Fruit fly (Drosophila melanogaster): ENCODE results near the gene COX7A.

The COX7A gene

DNA sequence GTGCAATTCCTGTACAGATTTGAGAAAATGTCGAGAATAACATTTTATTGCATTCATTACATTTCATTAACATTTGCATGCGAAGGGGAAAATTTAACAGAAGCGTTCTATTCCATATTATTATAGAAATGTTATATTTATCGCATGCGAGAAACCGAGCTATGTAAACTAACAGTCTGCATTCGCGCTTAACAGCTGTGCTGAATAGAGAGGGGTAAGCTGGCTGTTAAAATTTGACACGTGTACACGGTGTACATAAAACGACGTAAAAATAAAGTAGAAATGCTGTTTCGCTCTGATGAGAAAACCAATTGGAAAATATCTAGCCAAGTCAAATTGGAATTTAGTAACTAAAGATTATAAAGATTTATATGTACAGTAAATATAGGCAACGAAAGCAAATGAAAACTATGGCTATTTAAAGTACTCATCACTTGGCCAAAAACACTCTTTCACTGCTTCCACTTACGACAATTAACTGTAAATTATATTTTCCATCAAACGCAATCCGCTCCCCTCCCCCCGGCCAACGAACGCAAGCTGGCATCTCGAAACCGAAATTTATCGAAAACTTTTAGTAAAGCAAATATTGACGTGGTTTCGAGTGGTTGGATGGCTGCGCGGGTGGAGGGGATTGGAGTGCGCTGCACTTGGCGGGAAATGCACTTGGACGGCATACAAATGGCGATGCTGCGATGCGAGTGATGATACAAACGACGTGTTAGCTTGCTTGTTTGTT lies 34.5 kb downstream of the COX7A start (continued):
- TF ChIP-seq ATbp (GFP tag; optimal IDR thresholded peaks at IDR 0.05) (peak; percentile 51), Bgb (GFP tag; IDR thresholded peaks at IDR 0.05; ENCODE audit: partially characterized antibody) (peak; percentile 70), CG34224 (GFP tag; IDR thresholded peaks at IDR 0.05; ENCODE audit: partially characterized antibody) (peak; percentile 47; the same call in 2 of the 3 replicates), CG14860 (GFP tag; IDR thresholded peaks at IDR 0.05; ENCODE audit: partially characterized antibody) (peak; percentile 16; the same call in 1 of the 3 replicates), Dll (GFP tag; IDR thresholded peaks at IDR 0.05; ENCODE audit: partially characterized antibody) (peak; percentile 25; the same call in 1 of the 4 replicates), ci (GFP tag; IDR thresholded peaks at IDR 0.05) (0 out of 3 replicates have a peak, but pooled peaks have one; percentile 20), lov (optimal IDR thresholded peaks at IDR 0.05) (no peak), lov (GFP tag; IDR thresholded peaks at IDR 0.05) (no peak), bbx (GFP tag; IDR thresholded peaks at IDR 0.05; ENCODE audit: partially characterized antibody) (peak; percentile 62; the same call in 1 of the 2 replicates), CG33557 (GFP tag; optimal IDR thresholded peaks at IDR 0.05) (peak; percentile 8), insv (GFP tag; optimal IDR thresholded peaks at IDR 0.05) (peak; percentile 98 to 100), CG3163 (GFP tag; optimal IDR thresholded peaks at IDR 0.05) (no peak), CG32767 (GFP tag; IDR thresholded peaks at IDR 0.05) (peak; percentile 9; the same call in 1 of the 2 replicates), Awh (GFP tag; IDR thresholded peaks at IDR 0.05) (0 out of 2 replicates have a peak, but pooled peaks have one; percentile 13), CTCF (GFP tag; optimal IDR thresholded peaks at IDR 0.05) (peak; percentile 73), hkb (optimal IDR thresholded peaks at IDR 0.05) (peak; percentile 22), hkb (GFP tag; IDR thresholded peaks at IDR 0.05) (no peak), knrl (GFP tag; IDR thresholded peaks at IDR 0.05; ENCODE audit: partially characterized antibody) (peak; percentile 34; the same call in 1 of the 3 replicates), E2f2 (GFP tag; IDR thresholded peaks at IDR 0.05) (0 out of 2 replicates have a peak, but pooled peaks have one; percentile 14), Six4 (GFP tag; optimal IDR thresholded peaks at IDR 0.05) (no peak), bcd (GFP tag; optimal IDR thresholded peaks at IDR 0.05) (no peak), onecut (GFP tag; IDR thresholded peaks at IDR 0.05) (0 out of 2 replicates have a peak, but pooled peaks have one; percentile 5), CG7357 (GFP tag; IDR thresholded peaks at IDR 0.05) (no peak), Atf6 (GFP tag; IDR thresholded peaks at IDR 0.05) (0 out of 2 replicates have a peak, but pooled peaks have one; percentile 17), CG13287 (GFP tag; IDR thresholded peaks at IDR 0.05; ENCODE audit: partially characterized antibody) (peak; percentile 23; the same call in 1 of the 2 replicates), CG11085 (GFP tag; IDR thresholded peaks at IDR 0.05) (no peak), CG3407 (GFP tag; optimal IDR thresholded peaks at IDR 0.05) (peak; percentile 3), aop (GFP tag; IDR thresholded peaks at IDR 0.05) (no peak), cwo (GFP tag; optimal IDR thresholded peaks at IDR 0.05) (peak; percentile 55), Ssrp (tag; optimal IDR thresholded peaks at IDR 0.05) (no peak), crol (GFP tag; IDR thresholded peaks at IDR 0.05) (peak; percentile 91), toy (GFP tag; IDR thresholded peaks at IDR 0.05) (no peak), CG13894 (tag; optimal IDR thresholded peaks at IDR 0.05) (no peak), sens (GFP tag) (peak; percentile 50), Med (GFP tag) (peak; percentile 33), lmd (GFP tag; IDR thresholded peaks at IDR 0.05) (no peak)

DNA sequence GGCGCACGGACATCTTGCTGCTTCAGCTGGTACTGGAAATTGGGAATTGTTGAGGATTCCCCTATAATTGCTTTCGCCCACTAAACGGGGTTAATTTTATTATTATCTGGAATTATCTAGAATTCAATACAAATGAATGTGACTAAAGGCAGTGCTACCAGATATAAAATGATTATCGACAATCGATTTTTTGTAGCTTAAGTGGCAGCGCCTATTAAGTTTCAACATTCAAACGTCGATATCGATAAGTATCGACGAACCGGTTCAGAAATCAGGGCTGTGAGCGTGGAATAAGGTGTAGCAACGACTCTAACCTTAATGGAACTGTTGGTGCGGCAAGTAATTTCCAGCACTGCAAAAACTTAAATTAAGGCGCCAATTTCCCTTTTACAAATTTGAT lies 35.7 kb downstream of the COX7A start, which contains the start of gene Sgt1:
Gene Sgt1, minus strand, starts transcription at position 165 of the 400 bp plus-strand sequence.
- TF ChIP-seq CG1024 (GFP tag; IDR thresholded peaks at IDR 0.05) (no peak), CG11456 (GFP tag; IDR thresholded peaks at IDR 0.05) (no peak), zfh2 (GFP tag; optimal IDR thresholded peaks at IDR 0.05) (peak; percentile 79), mam (GFP tag; optimal IDR thresholded peaks at IDR 0.05) (peak; percentile 73), CG2129 (GFP tag; IDR thresholded peaks at IDR 0.05; ENCODE audit: partially characterized antibody) (peak; percentile 33; the same call in 1 of the 2 replicates), YL-1 (GFP tag; optimal IDR thresholded peaks at IDR 0.05) (peak; percentile 87), CG33213 (GFP tag; optimal IDR thresholded peaks at IDR 0.05) (peak; percentile 80), CG30020 (tag; optimal IDR thresholded peaks at IDR 0.05) (peak; percentile 45), Fer2 (tag; optimal IDR thresholded peaks at IDR 0.05) (peak; percentile 14), CG2116 (GFP tag; optimal IDR thresholded peaks at IDR 0.05) (peak; percentile 84), ssp (GFP tag; IDR thresholded peaks at IDR 0.05) (no peak), cg (GFP tag; optimal IDR thresholded peaks at IDR 0.05) (no peak), CG10959 (GFP tag; IDR thresholded peaks at IDR 0.05) (no peak), CG10267 (tag; optimal IDR thresholded peaks at IDR 0.05) (peak; percentile 98), GATAe (GFP tag; conservative IDR thresholded peaks at IDR 0.05) (no peak), Sry-δ (GFP tag; optimal IDR thresholded peaks at IDR 0.05) (peak; percentile 83)
